Fruit fly (Drosophila melanogaster) whole organism, adult: ENCODE data around the gene CG43407.

Source experiments
- CG11617 ChIP-seq: fragments of 200-800 bp; sonication (Bioruptor generic); optimal IDR thresholded peaks from 2 replicates; lab custom pipeline; 2017; ENCODE audit warnings: mild to moderate bottlenecking, missing biosample characterization, missing genetic modification reagents, missing genetic modification characterization
- CG12768 ChIP-seq: fragments of 200-800 bp; sonication (Bioruptor generic); optimal IDR thresholded peaks from 2 replicates; lab custom pipeline; 2017; ENCODE audit warnings: missing biosample characterization, missing genetic modification characterization, mild to moderate bottlenecking, moderate library complexity, missing genetic modification reagents
- CG14711 ChIP-seq: fragments of 200-800 bp; sonication (Bioruptor generic); optimal IDR thresholded peaks from 2 replicates; lab custom pipeline; 2018; ENCODE audit warnings: missing biosample characterization, mild to moderate bottlenecking, missing genetic modification characterization, moderate library complexity
- CG1620 ChIP-seq: fragments of 200-800 bp; sonication (Bioruptor generic); optimal IDR thresholded peaks from 2 replicates; lab custom pipeline; 2016; ENCODE audit warnings: missing biosample characterization, missing genetic modification characterization
- CG33017 ChIP-seq: fragments of 200-800 bp; sonication (Bioruptor generic); optimal IDR thresholded peaks from 2 replicates; lab custom pipeline; 2018; ENCODE audit warnings: missing biosample characterization, mild to moderate bottlenecking, missing genetic modification characterization, moderate library complexity
- CG5204 ChIP-seq: fragments of 200-800 bp; sonication (Bioruptor generic); optimal IDR thresholded peaks from 2 replicates; lab custom pipeline; 2016; ENCODE audit warnings: missing biosample characterization, missing genetic modification characterization
- CG7045 ChIP-seq: fragments of 200-800 bp; sonication (Bioruptor generic); optimal IDR thresholded peaks from 2 replicates; lab custom pipeline; 2017; ENCODE audit warnings: missing biosample characterization, mild to moderate bottlenecking, missing genetic modification characterization
- CG7101 ChIP-seq: fragments of 200-800 bp; sonication (Bioruptor generic); optimal IDR thresholded peaks from 2 replicates; lab custom pipeline; 2018; ENCODE audit warnings: missing biosample characterization, mild to moderate bottlenecking, missing genetic modification characterization, moderate library complexity
- Clk ChIP-seq: fragments of 200-800 bp; sonication (Bioruptor generic); optimal IDR thresholded peaks from 2 replicates; lab custom pipeline; 2017; ENCODE audit warnings: missing biosample characterization, missing genetic modification characterization
- Crg-1 ChIP-seq: fragments of 200-800 bp; sonication (Bioruptor generic); optimal IDR thresholded peaks from 2 replicates; lab custom pipeline; 2016; ENCODE audit warnings: missing biosample characterization, missing genetic modification characterization
- Hr96 ChIP-seq: fragments of 200-800 bp; sonication (Bioruptor generic); optimal IDR thresholded peaks from 2 replicates; lab custom pipeline; 2016; ENCODE audit warnings: missing biosample characterization, missing genetic modification characterization
- Mnt ChIP-seq: fragments of 200-800 bp; sonication (Bioruptor generic); optimal IDR thresholded peaks from 2 replicates; lab custom pipeline; 2016; ENCODE audit warnings: missing biosample characterization, mild to moderate bottlenecking, missing genetic modification characterization
- bab1 ChIP-seq: fragments of 200-800 bp; sonication (Bioruptor generic); optimal IDR thresholded peaks from 3 replicates; lab custom pipeline; 2019; ENCODE audit warnings: missing biosample characterization, mild to moderate bottlenecking, missing genetic modification characterization, moderate library complexity
- cic ChIP-seq: fragments of 200-800 bp; sonication (Bioruptor generic); optimal IDR thresholded peaks from 2 replicates; lab custom pipeline; 2017; ENCODE audit warnings: missing biosample characterization, mild to moderate bottlenecking, missing genetic modification characterization, moderate library complexity
- cnc ChIP-seq, 2 experiments: fragments of >200 bp; optimal IDR thresholded peaks; 2 replicates each; lab custom pipeline; 2017
- kay ChIP-seq: fragments of 200-800 bp; sonication (Bioruptor generic); peaks from one replicate; lab custom pipeline; 2016; ENCODE audit warnings: missing biosample characterization, missing genetic modification characterization, borderline replicate concordance
- ovo ChIP-seq: fragments of 200-800 bp; sonication (Bioruptor generic); optimal IDR thresholded peaks from 2 replicates; lab custom pipeline; 2016; ENCODE audit warnings: missing biosample characterization, missing genetic modification characterization
- pad ChIP-seq: fragments of 200-800 bp; sonication (Bioruptor generic); optimal IDR thresholded peaks from 3 replicates; lab custom pipeline; 2017; ENCODE audit warnings: missing biosample characterization, missing genetic modification characterization, mild to moderate bottlenecking, moderate library complexity, missing genetic modification reagents
- tj ChIP-seq: fragments of 200-800 bp; sonication (Bioruptor generic); optimal IDR thresholded peaks from 3 replicates; lab custom pipeline; 2017; ENCODE audit warnings: missing biosample characterization, mild to moderate bottlenecking, missing genetic modification characterization, moderate library complexity
- toe ChIP-seq: fragments of 200-800 bp; sonication (Bioruptor generic); optimal IDR thresholded peaks from 2 replicates; lab custom pipeline; 2016; ENCODE audit warnings: missing biosample characterization, missing genetic modification characterization

The CG43407 gene

DNA sequence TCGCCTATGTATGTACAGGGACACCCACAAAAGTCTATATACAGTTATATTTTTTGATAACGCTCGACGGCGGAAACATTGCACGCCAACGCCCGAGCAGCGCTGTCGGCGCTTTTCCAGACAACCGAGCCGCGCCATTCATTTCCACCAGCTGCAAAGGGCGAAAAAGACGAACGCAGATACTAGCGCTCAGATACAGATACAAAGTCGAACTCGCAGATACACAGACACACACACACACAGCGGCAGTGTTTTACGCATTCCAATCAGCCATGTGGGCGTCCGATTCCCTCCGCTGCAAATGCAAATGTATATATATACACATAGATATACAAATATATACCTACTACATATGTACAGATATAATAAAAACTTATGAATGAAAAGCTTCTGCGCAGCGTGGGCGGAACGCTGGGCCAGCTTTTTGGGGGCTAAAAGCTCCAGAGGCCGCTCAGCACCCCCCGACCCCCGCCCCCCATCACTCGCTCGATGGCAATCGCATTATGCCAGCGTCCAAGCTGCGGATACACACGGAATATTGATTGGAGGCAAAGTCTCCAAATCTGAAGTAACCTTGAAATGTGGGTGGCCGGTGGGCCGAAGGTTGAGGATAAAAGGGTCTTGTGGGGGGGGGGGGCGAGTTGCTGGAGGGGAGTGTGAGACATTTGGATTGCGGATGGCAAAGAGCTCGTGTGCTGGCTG lies 38.4 kb upstream of the CG43407 start:
- TF ChIP-seq CG11617 (GFP tag; lab: Kevin White, UChicago) (no peak), CG5204 (no peak), CG14711 (tag; lab: Kevin White, UChicago) (no peak), cic (peak; percentile 100), pad (GFP tag; lab: Kevin White, UChicago) (no peak), CG7101 (tag; lab: Kevin White, UChicago) (no peak), Hr96 (GFP tag; lab: Kevin White, UChicago) (no peak), cnc (optimal IDR thresholded peaks at IDR 0.05; lab: Kevin White, UChicago) (no peak), Clk (no peak), bab1 (GFP tag; lab: Kevin White, UChicago) (no peak), CG7045 (GFP tag; lab: Kevin White, UChicago) (no peak), ovo (no peak), CG33017 (tag; lab: Kevin White, UChicago) (no peak), Mnt (GFP tag; lab: Kevin White, UChicago) (peak; percentile 54), CG1620 (GFP tag; lab: Kevin White, UChicago) (no peak), Crg-1 (GFP tag; lab: Kevin White, UChicago) (no peak), toe (GFP tag; lab: Kevin White, UChicago) (no peak), CG12768 (GFP tag; lab: Kevin White, UChicago) (peak; percentile 43)

dm6 chr3L:19089120-19089519 lies 35.9 kb upstream of the CG43407 start:
- TF ChIP-seq Crg-1 (GFP tag; lab: Kevin White, UChicago) = no peak
- no peak for TF ChIP-seq CG7101 (tag; lab: Kevin White, UChicago)
- no peak for TF ChIP-seq kay (GFP tag; lab: Kevin White, UChicago)
- TF ChIP-seq toe (GFP tag; lab: Kevin White, UChicago) = no peak
- TF ChIP-seq CG7045 (GFP tag; lab: Kevin White, UChicago) = no peak
- TF ChIP-seq tj = no peak
- TF ChIP-seq cic = no peak
- TF ChIP-seq Hr96 (GFP tag; lab: Kevin White, UChicago) = no peak
- TF ChIP-seq CG14711 (tag; lab: Kevin White, UChicago) = no peak
- no peak for TF ChIP-seq cnc (optimal IDR thresholded peaks at IDR 0.05; lab: Kevin White, UChicago)
- no peak for TF ChIP-seq CG33017 (tag; lab: Kevin White, UChicago)

DNA sequence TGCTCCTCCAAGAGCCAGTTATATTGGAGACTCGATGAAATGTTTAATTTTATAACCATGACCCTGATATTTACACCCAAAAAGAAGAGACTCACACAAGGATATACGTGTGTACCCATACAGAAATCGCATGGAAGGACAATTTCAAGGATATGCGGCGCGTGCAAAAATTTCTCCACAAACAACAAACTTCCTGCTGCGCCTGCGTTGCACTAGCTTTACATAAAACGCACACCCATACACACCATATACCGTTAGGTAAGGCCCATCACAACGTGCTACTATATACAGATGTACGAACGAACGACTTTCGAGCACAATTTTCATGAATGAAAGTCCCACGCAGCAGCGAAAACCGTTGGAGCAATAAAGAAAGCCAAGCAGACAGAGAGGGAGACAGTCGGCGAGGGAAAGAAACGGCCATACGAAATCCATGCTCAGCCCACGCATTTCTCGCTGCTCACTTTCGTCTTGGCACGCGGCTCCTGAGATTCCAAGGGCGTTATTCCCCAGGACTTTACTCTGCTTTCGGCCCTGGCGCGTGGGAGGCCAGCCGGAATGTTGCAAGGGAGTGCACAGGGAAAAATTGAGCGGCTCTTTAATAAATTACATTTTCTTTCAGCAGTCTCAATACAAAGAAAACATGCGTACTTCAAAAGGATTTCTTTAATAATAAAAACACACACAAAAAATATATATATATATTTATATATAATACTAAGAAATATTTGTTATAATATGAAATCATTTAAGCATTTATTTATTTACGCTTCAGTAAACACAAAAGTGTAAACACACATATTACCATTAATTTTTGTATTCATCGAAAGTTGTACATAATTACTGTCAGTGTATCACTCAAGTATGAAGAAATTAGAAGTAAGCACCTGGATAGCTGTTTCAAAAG lies 34.4 kb upstream of the CG43407 start:
- TF ChIP-seq CG33017 (tag; lab: Kevin White, UChicago) (peak; percentile 21), cnc (optimal IDR thresholded peaks at IDR 0.05; lab: Kevin White, UChicago) (no peak), toe (GFP tag; lab: Kevin White, UChicago) (no peak), CG7045 (GFP tag; lab: Kevin White, UChicago) (peak; percentile 28), Mnt (GFP tag; lab: Kevin White, UChicago) (no peak), CG11617 (GFP tag; lab: Kevin White, UChicago) (no peak)

DNA sequence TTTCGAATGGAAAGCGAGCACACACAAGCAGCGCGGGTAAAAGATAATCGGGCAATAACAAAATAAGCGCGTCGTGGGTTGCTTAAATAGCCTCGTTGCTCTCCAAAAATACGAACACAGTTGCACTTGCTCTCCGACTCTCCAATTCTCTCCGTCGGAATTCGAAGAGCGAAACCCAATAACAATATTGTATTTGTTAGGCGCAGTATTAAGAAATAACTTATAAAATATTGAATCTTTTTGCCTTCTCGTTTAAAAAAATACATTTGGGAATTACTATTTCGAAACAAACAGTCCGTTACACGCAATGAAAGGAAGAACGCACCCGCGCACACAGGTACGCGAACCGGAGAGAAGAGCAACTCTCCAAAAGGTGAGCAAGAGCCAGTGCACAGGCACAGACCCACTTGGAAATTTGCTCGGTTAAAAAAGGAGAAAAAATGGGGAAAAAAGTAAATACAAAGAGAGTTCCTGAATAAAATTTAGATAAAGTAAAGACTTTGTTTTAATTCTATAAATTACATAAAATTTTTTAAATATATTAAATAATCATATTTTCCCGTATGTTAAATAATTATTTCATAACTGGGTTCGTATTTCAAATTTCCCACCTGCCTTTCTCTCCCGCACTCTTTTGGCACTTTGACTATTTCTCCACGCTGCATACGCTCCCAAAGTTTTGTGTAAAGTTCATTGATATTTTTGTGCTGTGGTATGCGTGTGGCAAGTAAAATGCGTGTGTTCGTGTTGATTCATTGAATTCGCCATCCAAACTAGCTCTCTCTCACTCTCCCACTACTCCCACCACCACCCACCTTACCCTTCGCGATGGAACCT lies 33.4 kb upstream of the CG43407 start, which contains the start of gene Mkp3:
Gene Mkp3, minus strand, starts transcription at position 63 of the 837 bp plus-strand sequence.
- TF ChIP-seq CG33017 (tag; lab: Kevin White, UChicago) (peak; percentile 96), CG7045 (GFP tag; lab: Kevin White, UChicago) (peak; percentile 94), Mnt (GFP tag; lab: Kevin White, UChicago) (peak; percentile 40), cic (peak; percentile 88), kay (GFP tag; lab: Kevin White, UChicago) (peak; percentile 97), Crg-1 (GFP tag; lab: Kevin White, UChicago) (peak; percentile 71), CG11617 (GFP tag; lab: Kevin White, UChicago) (peak; percentile 96), Hr96 (GFP tag; lab: Kevin White, UChicago) (peak; percentile 34), CG7101 (tag; lab: Kevin White, UChicago) (peak; percentile 94), pad (GFP tag; lab: Kevin White, UChicago) (peak; percentile 84), bab1 (GFP tag; lab: Kevin White, UChicago) (peak; percentile 86), CG12768 (GFP tag; lab: Kevin White, UChicago) (peak; percentile 96), toe (GFP tag; lab: Kevin White, UChicago) (peak; percentile 58), tj (peak; percentile 70), CG1620 (GFP tag; lab: Kevin White, UChicago) (no peak), cnc (optimal IDR thresholded peaks at IDR 0.05; lab: Kevin White, UChicago) (no peak), CG5204 (peak; percentile 76), Clk (peak; percentile 89), ovo (peak; percentile 29), CG14711 (tag; lab: Kevin White, UChicago) (peak; percentile 87)
